Worm (Caenorhabditis elegans) whole organism, late embryonic: ENCODE results near the gene srd-25.

Source experiments
- K09A11.1 ChIP-seq: sonication (generic microtip); optimal IDR thresholded peaks from 2 replicates; lab custom pipeline; 2017; ENCODE audit warnings: antibody characterized with exemption, mild to moderate bottlenecking, missing genetic modification characterization, missing compliant biosample characterization; ENCODE audit not compliant: insufficient read depth
- ceh-45 ChIP-seq: fragments of 200-800 bp; sonication (Bioruptor generic); IDR thresholded peaks from 2 replicates; pipeline ENCODE4 v1.3.6; 2022; ENCODE audit warnings: missing genetic modification reagents, missing genetic modification characterization, missing compliant biosample characterization
- dmd-4 ChIP-seq: sonication (generic microtip); optimal IDR thresholded peaks from 2 replicates; lab custom pipeline; 2016; ENCODE audit warnings: borderline replicate concordance, missing genetic modification characterization, missing compliant biosample characterization
- fkh-10 ChIP-seq: fragments of 150-350 bp; optimal IDR thresholded peaks from 2 replicates; lab custom pipeline; 2014; ENCODE audit warnings: missing biosample characterization, missing genetic modification reagents, missing genetic modification characterization
- hlh-30 ChIP-seq: sonication (generic microtip); optimal IDR thresholded peaks from 2 replicates; lab custom pipeline; 2017; ENCODE audit warnings: antibody characterized with exemption, missing genetic modification characterization, missing compliant biosample characterization; ENCODE audit not compliant: insufficient read depth
- hlh-8 ChIP-seq: sonication (generic microtip); optimal IDR thresholded peaks from 2 replicates; lab custom pipeline; 2016; ENCODE audit warnings: missing genotype, missing genetic modification characterization, missing compliant biosample characterization
- lin-11 ChIP-seq: fragments of 200-800 bp; sonication (Bioruptor generic); optimal IDR thresholded peaks from 2 replicates; lab custom pipeline; 2018; ENCODE audit warnings: mild to moderate bottlenecking, missing genetic modification characterization, missing compliant biosample characterization
- nfya-1 ChIP-seq: sonication (generic microtip); optimal IDR thresholded peaks from 2 replicates; lab custom pipeline; 2017; ENCODE audit warnings: missing genetic modification characterization, mild to moderate bottlenecking, missing compliant biosample characterization, antibody characterized with exemption, moderate library complexity
- nhr-11 ChIP-seq: fragments of 150-350 bp; optimal IDR thresholded peaks from 2 replicates; lab custom pipeline; 2014; ENCODE audit warnings: missing biosample characterization, missing genetic modification characterization
- pax-1 ChIP-seq: fragments of 150-350 bp; optimal IDR thresholded peaks from 2 replicates; lab custom pipeline; 2014; ENCODE audit warnings: missing biosample characterization, missing genetic modification characterization
- pqm-1 ChIP-seq: sonication (generic microtip); optimal IDR thresholded peaks from 2 replicates; lab custom pipeline; 2016; ENCODE audit warnings: missing genetic modification characterization, missing compliant biosample characterization
- rnt-1 ChIP-seq: sonication (generic microtip); optimal IDR thresholded peaks from 2 replicates; lab custom pipeline; 2016; ENCODE audit warnings: missing genetic modification characterization, missing compliant biosample characterization
- unc-55 ChIP-seq: sonication (generic microtip); optimal IDR thresholded peaks from 2 replicates; lab custom pipeline; 2017; ENCODE audit warnings: missing biosample characterization, missing genetic modification reagents, missing genetic modification characterization

DNA sequence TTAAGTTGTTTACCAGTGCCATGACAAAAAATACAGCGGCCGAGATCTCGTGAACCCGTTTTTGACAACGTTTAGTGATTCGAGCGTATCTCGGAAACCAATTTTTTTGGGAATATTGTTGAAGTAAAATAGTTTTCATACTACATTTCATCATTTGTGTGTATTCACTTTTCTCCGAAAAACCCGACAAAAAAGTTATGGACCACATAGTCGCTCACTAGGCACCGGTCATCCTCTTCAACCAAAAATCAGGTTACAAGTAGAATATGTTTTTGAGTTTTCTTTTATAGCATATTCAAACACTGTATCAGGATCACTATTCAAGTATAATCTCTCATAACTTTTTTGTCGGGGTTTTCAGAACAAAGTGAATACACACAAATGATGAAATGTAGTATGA is 9.9 kb downstream of the srd-25 start:
- TF ChIP-seq rnt-1 (no peak), lin-11 (tag; lab: Kevin White, UChicago) (no peak), fkh-10 (GFP tag; lab: Kevin White, UChicago) (no peak), hlh-30 (no peak), nhr-11 (tag; lab: Kevin White, UChicago) (no peak), unc-55 (no peak), nfya-1 (tag; lab: Kevin White, UChicago) (no peak), pqm-1 (tag; lab: Kevin White, UChicago) (no peak), pax-1 (tag; lab: Kevin White, UChicago) (no peak), ceh-45 (no peak), hlh-8 (tag; lab: Kevin White, UChicago) (no peak), K09A11.1 (no peak), dmd-4 (tag; lab: Kevin White, UChicago) (no peak)
